Fruit fly (Drosophila melanogaster) whole organism, prepupa: Measurements from ENCODE around the gene Pex3.

Experiments used
- CG10631 ChIP-seq: fragments of 200-800 bp; sonication (Bioruptor generic); optimal IDR thresholded peaks from 2 replicates; lab custom pipeline; 2016; ENCODE audit warnings: missing biosample characterization, missing genetic modification characterization
- CG16779 ChIP-seq: fragments of 200-800 bp; sonication (Bioruptor generic); optimal IDR thresholded peaks from 3 replicates; lab custom pipeline; 2017; ENCODE audit warnings: missing biosample characterization, mild to moderate bottlenecking, missing genetic modification characterization
- CG34406 ChIP-seq: fragments of 200-800 bp; sonication (Bioruptor generic); optimal IDR thresholded peaks from 3 replicates; lab custom pipeline; 2016; ENCODE audit warnings: missing biosample characterization, missing genetic modification characterization
- CG6808 ChIP-seq: fragments of 200-800 bp; sonication (Bioruptor generic); optimal IDR thresholded peaks from 3 replicates; lab custom pipeline; 2017; ENCODE audit warnings: missing biosample characterization, missing genetic modification characterization, mild to moderate bottlenecking, moderate library complexity, missing genetic modification reagents
- CG6854 ChIP-seq: fragments of 200-800 bp; sonication (Bioruptor generic); optimal IDR thresholded peaks from 2 replicates; lab custom pipeline; 2017; ENCODE audit warnings: missing biosample characterization, mild to moderate bottlenecking, missing genetic modification characterization
- OdsH ChIP-seq: fragments of 200-800 bp; sonication (Bioruptor generic); optimal IDR thresholded peaks from 3 replicates; lab custom pipeline; 2016; ENCODE audit warnings: missing biosample characterization, missing genetic modification characterization
- Sox102F ChIP-seq: fragments of 200-800 bp; sonication (Bioruptor generic); optimal IDR thresholded peaks from 2 replicates; lab custom pipeline; 2016; ENCODE audit warnings: missing biosample characterization, mild to moderate bottlenecking, missing genetic modification characterization
- achi ChIP-seq: fragments of 200-800 bp; sonication (Bioruptor generic); optimal IDR thresholded peaks from 3 replicates; lab custom pipeline; 2016; ENCODE audit warnings: missing biosample characterization, missing genetic modification characterization
- acj6 ChIP-seq: fragments of 200-800 bp; sonication (Bioruptor generic); optimal IDR thresholded peaks from 3 replicates; lab custom pipeline; 2016; ENCODE audit warnings: missing biosample characterization, missing genetic modification characterization
- cyc ChIP-seq: fragments of 200-800 bp; sonication (Bioruptor generic); optimal IDR thresholded peaks from 3 replicates; lab custom pipeline; 2016; ENCODE audit warnings: missing biosample characterization, missing genetic modification characterization
- fkh ChIP-seq: fragments of 200-800 bp; sonication (Bioruptor generic); optimal IDR thresholded peaks from 3 replicates; lab custom pipeline; 2017; ENCODE audit warnings: missing biosample characterization, mild to moderate bottlenecking, missing genetic modification characterization, moderate library complexity
- net ChIP-seq: fragments of 200-800 bp; sonication (Bioruptor generic); optimal IDR thresholded peaks from 3 replicates; lab custom pipeline; 2016; ENCODE audit warnings: missing biosample characterization, missing genetic modification characterization

DNA sequence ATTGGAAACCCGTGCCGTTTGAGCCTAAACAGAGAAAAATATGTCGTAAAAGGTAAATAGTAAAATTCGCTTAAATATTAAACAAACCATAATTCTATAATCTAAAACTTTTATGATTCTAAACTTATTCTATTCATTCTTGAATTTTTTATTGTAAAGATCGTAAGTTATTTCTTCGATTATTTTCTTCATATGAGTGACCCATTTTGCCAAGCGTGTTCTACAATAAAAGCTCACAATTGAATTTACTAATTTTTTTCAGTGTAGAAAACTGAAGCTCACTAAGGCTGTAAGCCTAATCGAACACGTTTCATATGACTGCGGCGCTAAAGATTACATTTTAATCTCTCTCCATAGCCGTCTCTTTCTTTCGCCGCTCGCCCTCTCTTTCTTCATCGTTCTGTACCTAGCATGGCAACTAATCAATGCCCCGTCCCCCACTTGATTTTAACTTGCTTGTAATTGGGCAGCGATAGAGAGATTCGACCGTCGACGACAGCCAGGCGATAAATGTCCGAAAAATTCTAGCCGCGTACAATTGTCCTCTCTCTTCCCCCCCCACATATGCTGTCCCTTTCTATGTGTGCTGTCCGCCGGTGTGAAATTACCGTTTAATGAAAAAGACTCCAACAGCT, 27.7 kb downstream of the Pex3 start:
- no peak for TF ChIP-seq CG6808 (GFP tag; lab: Kevin White, UChicago)
- peak; percentile 35 for TF ChIP-seq net (GFP tag; lab: Kevin White, UChicago)
- no peak for TF ChIP-seq CG6854 (GFP tag; lab: Kevin White, UChicago)
- TF ChIP-seq OdsH (GFP tag; lab: Kevin White, UChicago) = peak; percentile 36
- no peak for TF ChIP-seq CG16779
- no peak for TF ChIP-seq Sox102F (GFP tag; lab: Kevin White, UChicago)
- TF ChIP-seq acj6 (GFP tag; lab: Kevin White, UChicago) = no peak
- no peak for TF ChIP-seq cyc
- TF ChIP-seq achi (GFP tag; lab: Kevin White, UChicago) = peak; percentile 37
- no peak for TF ChIP-seq fkh (GFP tag; lab: Kevin White, UChicago)
- no peak for TF ChIP-seq CG34406 (GFP tag; lab: Kevin White, UChicago)
- TF ChIP-seq CG10631 = no peak
